Worm (Caenorhabditis elegans) whole organism, L4/young adult: ENCODE results near the gene srx-50.

Experiments used
- W03F9.2 ChIP-seq: fragments of 150-350 bp; optimal IDR thresholded peaks from 2 replicates; lab custom pipeline; 2014; ENCODE audit warnings: missing biosample characterization, missing genetic modification characterization
- dao-5 ChIP-seq: sonication (generic microtip); optimal IDR thresholded peaks from 2 replicates; lab custom pipeline; 2016; ENCODE audit warnings: missing genotype, missing genetic modification characterization, moderate library complexity, missing compliant biosample characterization
- him-1 ChIP-seq: sonication (generic microtip); optimal IDR thresholded peaks from 2 replicates; lab custom pipeline; 2016; ENCODE audit warnings: missing genotype, missing genetic modification reagents, missing genetic modification characterization, missing compliant biosample characterization

DNA sequence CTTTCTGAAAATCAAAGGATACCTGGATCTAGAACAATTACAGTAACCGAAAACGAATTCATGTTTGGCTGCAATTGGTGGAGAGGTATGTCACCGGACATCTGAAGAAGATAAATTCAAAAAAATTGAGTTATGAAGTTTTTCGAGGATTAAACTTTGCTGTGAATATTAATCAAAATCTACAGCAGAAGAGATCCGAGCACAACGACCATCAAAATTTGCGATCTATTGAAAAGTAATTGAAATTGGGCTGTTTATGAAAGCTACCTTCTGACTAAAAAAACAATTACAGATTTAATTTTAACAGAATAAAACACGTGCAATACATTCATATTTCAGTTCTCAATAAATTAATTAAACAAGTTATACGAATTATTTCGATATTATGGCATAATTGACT lies 25.3 kb upstream of the srx-50 start, which contains the start of gene C06G3.8:
- TF ChIP-seq W03F9.2 (tag; lab: Kevin White, UChicago) (no peak), dao-5 (tag; lab: Kevin White, UChicago) (no peak), him-1 (no peak)
